Fruit fly (Drosophila melanogaster) whole organism, prepupa: Measurements from ENCODE around the gene CG5171.

Source experiments
- Blimp-1 ChIP-seq: fragments of 200-800 bp; sonication (Bioruptor generic); optimal IDR thresholded peaks from 3 replicates; lab custom pipeline; 2017; ENCODE audit warnings: missing biosample characterization, missing genetic modification characterization, mild to moderate bottlenecking, moderate library complexity, missing genetic modification reagents
- CG10631 ChIP-seq: fragments of 200-800 bp; sonication (Bioruptor generic); optimal IDR thresholded peaks from 2 replicates; lab custom pipeline; 2016; ENCODE audit warnings: missing biosample characterization, missing genetic modification characterization
- CG11902 ChIP-seq: fragments of 200-800 bp; sonication (Bioruptor generic); optimal IDR thresholded peaks from 3 replicates; lab custom pipeline; 2016; ENCODE audit warnings: missing biosample characterization, missing genetic modification characterization
- CG15336 ChIP-seq: fragments of 200-800 bp; sonication (Bioruptor generic); IDR thresholded peaks from 2 replicates; pipeline ENCODE4 v1.3.6; 2022; ENCODE audit warnings: missing biosample characterization, missing genetic modification characterization
- CG16779 ChIP-seq: fragments of 200-800 bp; sonication (Bioruptor generic); optimal IDR thresholded peaks from 3 replicates; lab custom pipeline; 2017; ENCODE audit warnings: missing biosample characterization, mild to moderate bottlenecking, missing genetic modification characterization
- CG3032 ChIP-seq: fragments of 200-800 bp; optimal IDR thresholded peaks from 2 replicates; lab custom pipeline; 2019; ENCODE audit warnings: missing biosample characterization, mild to moderate bottlenecking, missing genetic modification characterization, moderate library complexity
- CG31627 ChIP-seq: fragments of 200-800 bp; sonication (Bioruptor generic); optimal IDR thresholded peaks from 3 replicates; lab custom pipeline; 2016; ENCODE audit warnings: missing biosample characterization, missing genetic modification characterization
- CG3919 ChIP-seq: fragments of 200-800 bp; sonication (Bioruptor generic); optimal IDR thresholded peaks from 3 replicates; lab custom pipeline; 2016; ENCODE audit warnings: missing biosample characterization, missing genetic modification characterization
- CG4318 ChIP-seq: fragments of 200-800 bp; sonication (Bioruptor generic); optimal IDR thresholded peaks from 3 replicates; lab custom pipeline; 2017; ENCODE audit warnings: missing biosample characterization, mild to moderate bottlenecking, missing genetic modification characterization
- CG6276 ChIP-seq: fragments of 200-800 bp; sonication (Bioruptor generic); optimal IDR thresholded peaks from 2 replicates; lab custom pipeline; 2017; ENCODE audit warnings: missing biosample characterization, mild to moderate bottlenecking, missing genetic modification characterization
- CG6808 ChIP-seq: fragments of 200-800 bp; sonication (Bioruptor generic); optimal IDR thresholded peaks from 3 replicates; lab custom pipeline; 2017; ENCODE audit warnings: missing biosample characterization, missing genetic modification characterization, mild to moderate bottlenecking, moderate library complexity, missing genetic modification reagents
- CG6854 ChIP-seq: fragments of 200-800 bp; sonication (Bioruptor generic); optimal IDR thresholded peaks from 2 replicates; lab custom pipeline; 2017; ENCODE audit warnings: missing biosample characterization, mild to moderate bottlenecking, missing genetic modification characterization
- CG7368 ChIP-seq: fragments of 200-800 bp; sonication (Bioruptor generic); optimal IDR thresholded peaks from 3 replicates; lab custom pipeline; 2016; ENCODE audit warnings: missing biosample characterization, missing genetic modification characterization
- CG8119 ChIP-seq: fragments of 200-800 bp; sonication (Bioruptor generic); IDR thresholded peaks from 3 replicates; pipeline ENCODE4 v1.3.6; 2022; ENCODE audit warnings: missing biosample characterization, missing genetic modification characterization
- CG8319 ChIP-seq: fragments of 200-800 bp; sonication (Bioruptor generic); optimal IDR thresholded peaks from 3 replicates; lab custom pipeline; 2016; ENCODE audit warnings: missing biosample characterization, missing genetic modification characterization
- CG8632 ChIP-seq: fragments of 200-800 bp; sonication (Bioruptor generic); optimal IDR thresholded peaks from 3 replicates; lab custom pipeline; 2016; ENCODE audit warnings: missing biosample characterization, missing genetic modification characterization
- Eip75B ChIP-seq: fragments of 200-800 bp; sonication (Bioruptor generic); optimal IDR thresholded peaks from 3 replicates; lab custom pipeline; 2016; ENCODE audit warnings: missing biosample characterization, missing genetic modification characterization
- Eip93F ChIP-seq: fragments of 200-800 bp; sonication (Bioruptor generic); optimal IDR thresholded peaks from 2 replicates; lab custom pipeline; 2016; ENCODE audit warnings: missing biosample characterization, mild to moderate bottlenecking, missing genetic modification characterization
- Ets21C ChIP-seq: fragments of 200-800 bp; sonication (Bioruptor generic); optimal IDR thresholded peaks from 3 replicates; lab custom pipeline; 2016; ENCODE audit warnings: missing biosample characterization, missing genetic modification characterization
- Ets96B ChIP-seq: fragments of 200-800 bp; optimal IDR thresholded peaks from 2 replicates; lab custom pipeline; 2019; ENCODE audit warnings: missing biosample characterization, mild to moderate bottlenecking, missing genetic modification characterization, moderate library complexity
- Hr38 ChIP-seq: sonication (Bioruptor generic); optimal IDR thresholded peaks from 2 replicates; lab custom pipeline; 2016; ENCODE audit warnings: missing biosample characterization, missing genetic modification characterization
- Hr4 ChIP-seq: fragments of 200-800 bp; sonication (Bioruptor generic); optimal IDR thresholded peaks from 3 replicates; lab custom pipeline; 2016; ENCODE audit warnings: missing biosample characterization, missing genetic modification characterization
- Met ChIP-seq: fragments of 200-800 bp; sonication (Bioruptor generic); optimal IDR thresholded peaks from 3 replicates; lab custom pipeline; 2016; ENCODE audit warnings: missing biosample characterization, missing genetic modification characterization
- OdsH ChIP-seq: fragments of 200-800 bp; sonication (Bioruptor generic); optimal IDR thresholded peaks from 3 replicates; lab custom pipeline; 2016; ENCODE audit warnings: missing biosample characterization, missing genetic modification characterization
- Smox ChIP-seq: fragments of 200-800 bp; sonication (Bioruptor generic); optimal IDR thresholded peaks from 3 replicates; lab custom pipeline; 2016; ENCODE audit warnings: missing biosample characterization, missing genetic modification characterization
- Sox102F ChIP-seq: fragments of 200-800 bp; sonication (Bioruptor generic); optimal IDR thresholded peaks from 2 replicates; lab custom pipeline; 2016; ENCODE audit warnings: missing biosample characterization, mild to moderate bottlenecking, missing genetic modification characterization
- Sox14 ChIP-seq: fragments of 200-800 bp; sonication (Bioruptor generic); optimal IDR thresholded peaks from 3 replicates; lab custom pipeline; 2016; ENCODE audit warnings: missing biosample characterization, missing genetic modification characterization
- Sox15 ChIP-seq: fragments of 200-800 bp; sonication (Bioruptor generic); optimal IDR thresholded peaks from 3 replicates; lab custom pipeline; 2016; ENCODE audit warnings: missing biosample characterization, missing genetic modification characterization
- achi ChIP-seq: fragments of 200-800 bp; sonication (Bioruptor generic); optimal IDR thresholded peaks from 3 replicates; lab custom pipeline; 2016; ENCODE audit warnings: missing biosample characterization, missing genetic modification characterization
- acj6 ChIP-seq: fragments of 200-800 bp; sonication (Bioruptor generic); optimal IDR thresholded peaks from 3 replicates; lab custom pipeline; 2016; ENCODE audit warnings: missing biosample characterization, missing genetic modification characterization
- cyc ChIP-seq: fragments of 200-800 bp; sonication (Bioruptor generic); optimal IDR thresholded peaks from 3 replicates; lab custom pipeline; 2016; ENCODE audit warnings: missing biosample characterization, missing genetic modification characterization
- dsx ChIP-seq: fragments of 200-800 bp; optimal IDR thresholded peaks from 3 replicates; lab custom pipeline; 2019; ENCODE audit warnings: missing biosample characterization, mild to moderate bottlenecking, missing genetic modification characterization, moderate library complexity; ENCODE audit not compliant: poor library complexity, severe bottlenecking
- eg ChIP-seq: fragments of 200-800 bp; sonication (Bioruptor generic); IDR thresholded peaks from 3 replicates; pipeline ENCODE4 v1.3.6; 2022; ENCODE audit warnings: missing biosample characterization, missing genetic modification characterization
- esn ChIP-seq: fragments of 200-800 bp; sonication (Bioruptor generic); optimal IDR thresholded peaks from 2 replicates; lab custom pipeline; 2016; ENCODE audit warnings: missing biosample characterization, mild to moderate bottlenecking, missing genetic modification characterization, moderate library complexity
- fd59A ChIP-seq: fragments of 200-800 bp; sonication (Bioruptor generic); optimal IDR thresholded peaks from 2 replicates; lab custom pipeline; 2017; ENCODE audit warnings: missing biosample characterization, mild to moderate bottlenecking, missing genetic modification characterization, missing genetic modification reagents
- fd85E ChIP-seq: fragments of 200-800 bp; sonication (Bioruptor generic); optimal IDR thresholded peaks from 3 replicates; lab custom pipeline; 2016; ENCODE audit warnings: missing biosample characterization, missing genetic modification characterization
- fkh ChIP-seq: fragments of 200-800 bp; sonication (Bioruptor generic); optimal IDR thresholded peaks from 3 replicates; lab custom pipeline; 2017; ENCODE audit warnings: missing biosample characterization, mild to moderate bottlenecking, missing genetic modification characterization, moderate library complexity
- lz ChIP-seq: fragments of 200-800 bp; sonication (Bioruptor generic); optimal IDR thresholded peaks from 3 replicates; lab custom pipeline; 2016; ENCODE audit warnings: missing biosample characterization, missing genetic modification characterization
- pdm3 ChIP-seq: fragments of 200-800 bp; sonication (Bioruptor generic); optimal IDR thresholded peaks from 3 replicates; lab custom pipeline; 2016; ENCODE audit warnings: missing biosample characterization, missing genetic modification characterization
- salr ChIP-seq, 2 experiments: fragments of 200-800 bp; sonication (Bioruptor generic); optimal IDR thresholded peaks; 3 replicates each; lab custom pipeline; 2016 to 2018; ENCODE audit warnings: missing biosample characterization in 2 of 2, missing genetic modification characterization in 2 of 2, mild to moderate bottlenecking in 1 of 2
- spab ChIP-seq: fragments of 200-800 bp; sonication (Bioruptor generic); optimal IDR thresholded peaks from 2 replicates; lab custom pipeline; 2017; ENCODE audit warnings: missing biosample characterization, mild to moderate bottlenecking, missing genetic modification characterization, missing genetic modification reagents
- ss ChIP-seq, 2 experiments: fragments of 200-800 bp; sonication (Bioruptor generic); optimal IDR thresholded peaks; 2 replicates in 1 of 2; 3 replicates in 1 of 2; lab custom pipeline; 2017 to 2018; ENCODE audit warnings: mild to moderate bottlenecking in 2 of 2, missing biosample characterization in 2 of 2, missing genetic modification characterization in 2 of 2, moderate library complexity in 1 of 2
- svp ChIP-seq: fragments of 200-800 bp; sonication (Bioruptor generic); peaks from one replicate; lab custom pipeline; 2016; ENCODE audit warnings: missing biosample characterization, missing genetic modification characterization
- topi ChIP-seq: fragments of 200-800 bp; sonication (Bioruptor generic); optimal IDR thresholded peaks from 3 replicates; lab custom pipeline; 2016; ENCODE audit warnings: missing biosample characterization, missing genetic modification characterization

Gene CG5171

dm6 chr2L:7401627-7402026 lies 492 bp downstream of the CG5171 start:
- no peak for TF ChIP-seq dsx (GFP tag; lab: Kevin White, UChicago)
- no peak for TF ChIP-seq CG6276 (GFP tag; lab: Kevin White, UChicago)
- no peak for TF ChIP-seq Met (GFP tag; lab: Kevin White, UChicago)
- no peak for TF ChIP-seq fd85E (GFP tag; lab: Kevin White, UChicago)
- no peak for TF ChIP-seq Eip75B (GFP tag; lab: Kevin White, UChicago)
- TF ChIP-seq Blimp-1 (GFP tag; lab: Kevin White, UChicago): no peak
- peak; percentile 71; the same call in 2 of the 3 replicates for TF ChIP-seq eg (GFP tag; lab: Robert Waterston, UW)
- TF ChIP-seq CG6808 (GFP tag; lab: Kevin White, UChicago): no peak
- TF ChIP-seq acj6: no peak
- TF ChIP-seq CG4318 (GFP tag; lab: Kevin White, UChicago): no peak
- no peak for TF ChIP-seq pdm3 (GFP tag; lab: Kevin White, UChicago)
- no peak for TF ChIP-seq CG31627 (GFP tag; lab: Kevin White, UChicago)
- TF ChIP-seq esn (GFP tag; lab: Kevin White, UChicago): no peak
- TF ChIP-seq Hr4 (GFP tag; lab: Kevin White, UChicago): peak; percentile 53
- TF ChIP-seq topi (GFP tag; lab: Kevin White, UChicago): no peak
- no peak for TF ChIP-seq CG16779 (tag; lab: Kevin White, UChicago)
- no peak for TF ChIP-seq Hr38
- no peak for TF ChIP-seq CG11902 (GFP tag; lab: Kevin White, UChicago)
- peak; percentile 60; the same call in 1 of the 2 replicates for TF ChIP-seq CG15336 (GFP tag; lab: Robert Waterston, UW)
- TF ChIP-seq Ets96B (tag; lab: Kevin White, UChicago): no peak
- TF ChIP-seq Sox102F (GFP tag; lab: Kevin White, UChicago): no peak
- no peak for TF ChIP-seq CG6854
- no peak for TF ChIP-seq CG8319 (GFP tag; lab: Kevin White, UChicago)
- TF ChIP-seq CG8119 (GFP tag; lab: Robert Waterston, UW): peak; percentile 53; the same call in 2 of the 3 replicates
- TF ChIP-seq Sox15 (GFP tag; lab: Kevin White, UChicago): no peak
- no peak for TF ChIP-seq lz (GFP tag; lab: Kevin White, UChicago)
- TF ChIP-seq CG10631 (GFP tag; lab: Kevin White, UChicago): no peak
- TF ChIP-seq Eip93F (GFP tag; lab: Kevin White, UChicago): no peak
- TF ChIP-seq cyc: no peak
- no peak for TF ChIP-seq spab (GFP tag; lab: Kevin White, UChicago)
- TF ChIP-seq ss (GFP tag; optimal IDR thresholded peaks at IDR 0.05; lab: Kevin White, UChicago): no peak
- no peak for TF ChIP-seq CG7368 (GFP tag; lab: Kevin White, UChicago)
- no peak for TF ChIP-seq Ets21C (GFP tag; lab: Kevin White, UChicago)
- no peak for TF ChIP-seq OdsH (GFP tag; lab: Kevin White, UChicago)
- TF ChIP-seq fkh (GFP tag; lab: Kevin White, UChicago): peak; percentile 76
- TF ChIP-seq CG3919 (GFP tag; lab: Kevin White, UChicago): no peak
- TF ChIP-seq Sox14 (GFP tag; lab: Kevin White, UChicago): no peak
- no peak for TF ChIP-seq Smox (GFP tag; lab: Kevin White, UChicago)
- no peak for TF ChIP-seq CG3032 (tag; lab: Kevin White, UChicago)
- no peak for TF ChIP-seq salr (GFP tag; optimal IDR thresholded peaks at IDR 0.05; lab: Kevin White, UChicago)
- TF ChIP-seq CG8632: no peak
- TF ChIP-seq fd59A: no peak
- TF ChIP-seq svp (GFP tag; lab: Kevin White, UChicago): peak; percentile 55
- no peak for TF ChIP-seq achi (GFP tag; lab: Kevin White, UChicago)
